Fruit fly (Drosophila melanogaster) whole organism, prepupa: Measurements from ENCODE around the gene CG34256.

Experiments used
- CG8319 ChIP-seq: fragments of 200-800 bp; sonication (Bioruptor generic); optimal IDR thresholded peaks from 3 replicates; lab custom pipeline; 2016; ENCODE audit warnings: missing biosample characterization, missing genetic modification characterization
- Smox ChIP-seq: fragments of 200-800 bp; sonication (Bioruptor generic); optimal IDR thresholded peaks from 3 replicates; lab custom pipeline; 2016; ENCODE audit warnings: missing biosample characterization, missing genetic modification characterization
- Sox14 ChIP-seq: fragments of 200-800 bp; sonication (Bioruptor generic); optimal IDR thresholded peaks from 3 replicates; lab custom pipeline; 2016; ENCODE audit warnings: missing biosample characterization, missing genetic modification characterization
- esn ChIP-seq: fragments of 200-800 bp; sonication (Bioruptor generic); optimal IDR thresholded peaks from 2 replicates; lab custom pipeline; 2016; ENCODE audit warnings: missing biosample characterization, mild to moderate bottlenecking, missing genetic modification characterization, moderate library complexity

DNA sequence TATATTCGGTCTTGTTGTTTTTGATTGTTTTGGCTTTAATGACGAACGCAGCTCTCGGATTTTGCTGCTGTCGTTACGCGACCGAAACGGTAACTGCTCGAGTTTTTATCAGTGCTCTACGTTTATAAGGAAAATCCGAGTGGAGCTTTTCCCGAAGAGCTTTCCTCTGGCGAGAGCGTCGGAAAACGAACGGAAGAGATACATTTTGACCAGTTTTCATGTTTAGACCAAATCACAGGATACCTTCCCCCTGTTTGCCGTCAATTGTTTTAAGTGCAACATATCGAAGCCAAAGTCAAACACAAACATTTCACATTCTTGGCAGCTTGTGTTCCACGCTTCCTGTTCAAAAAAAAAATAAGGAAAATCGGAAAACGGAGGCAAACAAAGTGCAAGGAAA is 43.7 kb downstream of the CG34256 start, which contains the start of gene CG32204:
- no peak for TF ChIP-seq CG8319
- TF ChIP-seq Smox = no peak
- no peak for TF ChIP-seq Sox14 (GFP tag; lab: Kevin White, UChicago)
- no peak for TF ChIP-seq esn (GFP tag; lab: Kevin White, UChicago)
